Fruit fly (Drosophila melanogaster): Measurements from ENCODE around the gene Dci.

DNA sequence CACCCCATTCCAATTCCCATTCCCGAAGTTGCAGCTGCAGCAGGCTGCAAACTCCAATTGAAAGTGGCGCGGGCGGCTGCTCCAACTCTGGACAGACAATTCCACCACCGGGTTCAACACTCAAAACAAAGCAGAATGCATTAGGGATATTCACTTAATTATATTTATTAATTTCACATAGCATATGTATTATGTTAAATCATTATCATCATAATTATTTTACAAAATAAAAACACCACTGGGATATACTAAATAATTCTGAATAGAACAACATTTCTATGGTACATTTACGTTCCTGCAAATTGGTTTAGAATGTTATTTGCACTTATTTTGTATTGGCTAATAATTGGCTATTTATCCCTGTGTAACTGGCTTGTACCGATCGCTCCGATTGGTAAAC, 43.7 kb upstream of the Dci start:
- TF ChIP-seq CG1603 (tag; optimal IDR thresholded peaks at IDR 0.05) = no peak
- no peak for TF ChIP-seq CG10654 (GFP tag; optimal IDR thresholded peaks at IDR 0.05)
- no peak for TF ChIP-seq CG10979 (tag; optimal IDR thresholded peaks at IDR 0.05)
- no peak for TF ChIP-seq hth (optimal IDR thresholded peaks at IDR 0.05)

All from whole organism, embryonic.